Worm (Caenorhabditis elegans) whole organism, L3 larva: ENCODE data around the gene mog-1.

Experiments used
- R02D3.7 ChIP-seq: fragments of 150-350 bp; optimal IDR thresholded peaks from 2 replicates; lab custom pipeline; 2014; ENCODE audit warnings: missing biosample characterization, missing genetic modification characterization
- aly-2 ChIP-seq: fragments of 150-350 bp; optimal IDR thresholded peaks from 2 replicates; lab custom pipeline; 2014; ENCODE audit warnings: missing biosample characterization, missing genetic modification characterization
- ama-1 ChIP-seq: fragments of 150-350 bp; optimal IDR thresholded peaks from 2 replicates; lab custom pipeline; 2018
- egl-27 ChIP-seq: sonication (generic microtip); optimal IDR thresholded peaks from 4 replicates; lab custom pipeline; 2017; ENCODE audit warnings: missing biosample characterization, missing genetic modification reagents, missing genetic modification characterization
- elt-3 ChIP-seq, 3 experiments: fragments of 150-350 bp in 1 of 3; sonication (generic microtip) in 2 of 3; optimal IDR thresholded peaks; 2 replicates in 2 of 3; 4 replicates in 1 of 3; lab custom pipeline; 2014 to 2017; ENCODE audit warnings: missing biosample characterization in 3 of 3, missing genetic modification characterization in 3 of 3
- mdl-1 ChIP-seq: fragments of 150-350 bp; optimal IDR thresholded peaks from 2 replicates; lab custom pipeline; 2014; ENCODE audit warnings: missing biosample characterization, missing genetic modification characterization
- nhr-23 ChIP-seq: fragments of 150-350 bp; optimal IDR thresholded peaks from 2 replicates; lab custom pipeline; 2014; ENCODE audit warnings: missing biosample characterization, missing genetic modification reagents, missing genetic modification characterization
- nhr-25 ChIP-seq: sonication (generic microtip); optimal IDR thresholded peaks from 2 replicates; lab custom pipeline; 2017; ENCODE audit warnings: missing biosample characterization, missing genetic modification characterization
- pha-4 ChIP-seq: fragments of 150-350 bp; optimal IDR thresholded peaks from 2 replicates; lab custom pipeline; 2014; ENCODE audit warnings: missing biosample characterization, missing genetic modification reagents, missing genetic modification characterization
- pqm-1 ChIP-seq: fragments of 150-350 bp; optimal IDR thresholded peaks from 2 replicates; lab custom pipeline; 2017; ENCODE audit warnings: missing biosample characterization, missing genetic modification characterization, inconsistent platforms
- unc-62 ChIP-seq: fragments of 150-350 bp; sonication (generic microtip); optimal IDR thresholded peaks from 4 replicates; lab custom pipeline; 2014; ENCODE audit warnings: missing biosample characterization, missing genetic modification reagents, missing genetic modification characterization
- ztf-11 ChIP-seq: fragments of 150-350 bp; optimal IDR thresholded peaks from 2 replicates; lab custom pipeline; 2014; ENCODE audit warnings: missing biosample characterization, missing genetic modification characterization

DNA sequence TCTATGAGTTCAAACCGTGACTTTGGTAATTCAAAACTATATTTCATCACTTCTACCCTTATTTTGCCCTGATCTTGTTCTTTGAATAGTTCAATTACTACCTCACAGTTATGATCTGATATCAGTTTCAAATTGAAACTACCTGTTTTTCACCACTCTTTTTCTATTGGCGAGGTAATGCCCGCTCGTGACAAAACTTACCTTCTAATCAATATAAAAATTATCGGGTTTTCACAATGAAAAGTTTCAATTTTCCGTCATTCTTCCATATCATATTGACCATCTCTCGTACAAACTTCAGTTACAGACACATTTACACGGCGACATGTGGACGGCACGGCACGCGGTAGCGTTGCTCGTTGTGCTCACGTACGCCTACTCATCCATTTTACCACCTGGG is 23.9 kb downstream of the mog-1 start, which contains the start of gene dec-7:
- TF ChIP-seq aly-2 (tag; lab: Kevin White, UChicago) = no peak
- no peak for TF ChIP-seq unc-62 (GFP tag; lab: Kevin White, UChicago)
- no peak for TF ChIP-seq mdl-1
- TF ChIP-seq nhr-23 (tag; lab: Kevin White, UChicago) = no peak
- no peak for TF ChIP-seq ztf-11 (tag; lab: Kevin White, UChicago)
- TF ChIP-seq pha-4 = peak; percentile 2
- TF ChIP-seq elt-3 (tag; optimal IDR thresholded peaks at IDR 0.05; lab: Kevin White, UChicago) = no peak
- no peak for TF ChIP-seq nhr-25 (tag; lab: Kevin White, UChicago)
- TF ChIP-seq ama-1 (lab: Kevin White, UChicago) = no peak
- TF ChIP-seq R02D3.7 = no peak
- TF ChIP-seq egl-27 = no peak
- TF ChIP-seq pqm-1 (tag; lab: Kevin White, UChicago) = no peak
